Worm (Caenorhabditis elegans): ENCODE results near the gene bbs-2.

- no peak for TF ChIP-seq hnd-1 (tag; optimal IDR thresholded peaks at IDR 0.05)
- no peak for TF ChIP-seq ama-1 (optimal IDR thresholded peaks at IDR 0.05)
Observed at ce11 chrIV:7897443-7897842, 36.4 kb upstream of the bbs-2 start, which contains the start of gene ilys-4.

Measured in whole organism, early embryonic.